Fruit fly (Drosophila melanogaster): ENCODE results near the gene RfC4.

RfC4 gene

DNA sequence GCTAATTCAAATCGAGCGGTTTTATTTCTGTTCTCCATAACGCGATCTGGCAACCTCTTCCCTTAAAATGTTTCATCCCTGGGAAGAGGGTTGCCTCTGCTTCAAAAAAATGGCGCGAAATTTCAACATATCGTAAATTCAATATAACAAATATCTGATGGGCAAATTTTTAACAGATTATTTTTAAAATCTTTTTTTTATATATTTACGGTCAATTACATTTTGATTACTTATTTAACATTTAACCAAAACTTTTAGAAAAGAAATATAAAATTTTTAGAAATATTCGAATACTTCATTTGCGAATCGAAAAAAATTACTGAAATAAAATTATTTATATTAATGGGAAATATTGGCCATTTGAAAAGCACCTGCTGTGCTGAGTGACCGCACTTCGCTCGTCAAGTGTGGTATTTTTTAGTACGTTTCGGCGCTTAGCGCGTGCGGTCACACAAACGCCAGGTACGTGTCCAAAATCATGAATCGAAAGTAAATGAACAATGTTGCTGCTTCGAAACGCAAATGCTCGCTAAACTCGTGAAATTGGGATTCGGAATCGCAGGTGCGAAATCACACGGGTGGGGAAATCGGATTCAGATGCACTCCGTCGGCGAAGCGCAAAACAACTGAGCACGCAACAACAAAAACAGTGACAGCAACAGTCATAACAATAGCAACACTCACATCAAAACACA lies 34.3 kb upstream of the RfC4 start, which contains the start of gene Ero1L (continued):
- TF ChIP-seq Hr39 (GFP tag; optimal IDR thresholded peaks at IDR 0.05), result peak; percentile 4
- TF ChIP-seq fd59A (GFP tag; optimal IDR thresholded peaks at IDR 0.05), result no peak
- peak; percentile 41 for TF ChIP-seq cyc (GFP tag; optimal IDR thresholded peaks at IDR 0.05)
- TF ChIP-seq CG16779 (tag; optimal IDR thresholded peaks at IDR 0.05), result no peak
- TF ChIP-seq CG32006 (GFP tag; optimal IDR thresholded peaks at IDR 0.05), result no peak
- TF ChIP-seq Sox14 (GFP tag; optimal IDR thresholded peaks at IDR 0.05), result peak; percentile 18
- TF ChIP-seq Hr38 (GFP tag; optimal IDR thresholded peaks at IDR 0.05), result no peak
- peak; percentile 37 for TF ChIP-seq Blimp-1 (GFP tag; optimal IDR thresholded peaks at IDR 0.05)
- TF ChIP-seq CG3032 (tag; optimal IDR thresholded peaks at IDR 0.05), result peak; percentile 47
- no peak for TF ChIP-seq CG34406 (GFP tag; optimal IDR thresholded peaks at IDR 0.05)
- peak; percentile 76 for TF ChIP-seq dsx (GFP tag; optimal IDR thresholded peaks at IDR 0.05; ENCODE audit: poor library complexity, severe bottlenecking)
- TF ChIP-seq Gug (GFP tag; IDR thresholded peaks at IDR 0.05), result 0 out of 2 replicates have a peak, but pooled peaks have one; percentile 9
- TF ChIP-seq CG6276 (GFP tag; optimal IDR thresholded peaks at IDR 0.05), result no peak
- no peak for TF ChIP-seq Hr4 (GFP tag; optimal IDR thresholded peaks at IDR 0.05)
- no peak for TF ChIP-seq CG11762 (GFP tag; optimal IDR thresholded peaks at IDR 0.05; ENCODE audit: insufficient read depth)
- 0 out of 3 replicates have a peak, but pooled peaks have one; percentile 14 for TF ChIP-seq CG6163 (GFP tag; IDR thresholded peaks at IDR 0.05)
- no peak for TF ChIP-seq fkh (GFP tag; optimal IDR thresholded peaks at IDR 0.05)
- no peak for TF ChIP-seq CG11902 (GFP tag; optimal IDR thresholded peaks at IDR 0.05)
- TF ChIP-seq acj6 (GFP tag; optimal IDR thresholded peaks at IDR 0.05), result no peak

dm6 chr3L:4167353-4167842 lies 31.6 kb upstream of the RfC4 start, which contains the start of gene mas:
Gene mas, minus strand, starts transcription at chr3L:4167464.
- TF ChIP-seq Ets96B (tag; optimal IDR thresholded peaks at IDR 0.05) (no peak), lz (GFP tag; optimal IDR thresholded peaks at IDR 0.05) (no peak), Met (GFP tag; optimal IDR thresholded peaks at IDR 0.05) (peak; percentile 15), Sox102F (GFP tag; optimal IDR thresholded peaks at IDR 0.05) (peak; percentile 44), CG1621 (tag; optimal IDR thresholded peaks at IDR 0.05) (peak; percentile 10), CG6854 (GFP tag; optimal IDR thresholded peaks at IDR 0.05) (peak; percentile 59), CG16779 (tag; optimal IDR thresholded peaks at IDR 0.05) (no peak), CG8632 (GFP tag; optimal IDR thresholded peaks at IDR 0.05) (no peak), Blimp-1 (GFP tag; optimal IDR thresholded peaks at IDR 0.05) (peak; percentile 13), Eip78C (GFP tag) (peak; percentile 5), CG32006 (GFP tag; optimal IDR thresholded peaks at IDR 0.05) (no peak), vri (GFP tag; optimal IDR thresholded peaks at IDR 0.05) (peak; percentile 31), CG10631 (GFP tag; optimal IDR thresholded peaks at IDR 0.05) (peak; percentile 14)

DNA sequence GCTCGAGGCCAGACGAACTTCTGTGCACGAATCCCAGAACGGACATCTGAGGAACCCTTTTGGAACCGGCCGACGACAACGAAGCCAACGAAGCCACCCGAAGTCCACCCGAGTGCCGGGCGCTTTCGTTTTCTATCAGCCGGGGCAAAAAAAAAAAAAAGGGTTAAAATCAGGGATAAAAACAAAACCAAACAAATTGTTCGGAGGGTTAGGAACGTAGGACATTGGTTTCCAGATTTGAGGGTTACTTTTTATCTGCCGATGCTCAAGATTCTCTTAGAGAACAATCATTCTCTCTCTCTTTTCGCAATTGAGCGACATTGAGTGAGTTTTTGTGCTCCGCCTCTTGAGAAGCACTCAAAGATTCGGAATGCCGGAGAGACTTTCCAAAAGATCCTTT lies 25.1 kb upstream of the RfC4 start, which contains the start of gene nab:
Gene nab, minus strand, starts transcription at position 7 of the 400 bp plus-strand sequence.
- TF ChIP-seq CG3032 (tag; optimal IDR thresholded peaks at IDR 0.05), result no peak
- no peak for TF ChIP-seq cyc (GFP tag; optimal IDR thresholded peaks at IDR 0.05)
- TF ChIP-seq acj6 (GFP tag; optimal IDR thresholded peaks at IDR 0.05), result no peak
- peak; percentile 93 for TF ChIP-seq Blimp-1 (GFP tag; optimal IDR thresholded peaks at IDR 0.05)
- no peak for TF ChIP-seq pdm3 (GFP tag; optimal IDR thresholded peaks at IDR 0.05)
- no peak for TF ChIP-seq CG6792 (GFP tag; optimal IDR thresholded peaks at IDR 0.05)
- TF ChIP-seq Hr39 (GFP tag; optimal IDR thresholded peaks at IDR 0.05), result no peak
- TF ChIP-seq CG11902 (GFP tag; optimal IDR thresholded peaks at IDR 0.05), result no peak
- no peak for TF ChIP-seq Lpt (GFP tag; optimal IDR thresholded peaks at IDR 0.05)
- no peak for TF ChIP-seq fd59A (GFP tag; optimal IDR thresholded peaks at IDR 0.05)
- TF ChIP-seq Eip78C (GFP tag), result peak; percentile 21
- TF ChIP-seq CG8119 (GFP tag; IDR thresholded peaks at IDR 0.05), result no peak
- no peak for TF ChIP-seq salr (GFP tag; optimal IDR thresholded peaks at IDR 0.05)
- no peak for TF ChIP-seq CG6163 (GFP tag; IDR thresholded peaks at IDR 0.05)
- TF ChIP-seq CG8632 (GFP tag; optimal IDR thresholded peaks at IDR 0.05), result no peak
- no peak for TF ChIP-seq CG3919 (GFP tag; optimal IDR thresholded peaks at IDR 0.05)
- TF ChIP-seq esn (GFP tag; optimal IDR thresholded peaks at IDR 0.05), result no peak
- TF ChIP-seq ss (GFP tag; optimal IDR thresholded peaks at IDR 0.05), result peak in 1 of 2 experiments; percentile 12
- no peak for TF ChIP-seq fd85E (GFP tag; optimal IDR thresholded peaks at IDR 0.05)
- TF ChIP-seq Met (GFP tag; optimal IDR thresholded peaks at IDR 0.05), result no peak
- no peak for TF ChIP-seq topi (GFP tag; optimal IDR thresholded peaks at IDR 0.05)
- TF ChIP-seq Eip75B (GFP tag; optimal IDR thresholded peaks at IDR 0.05), result no peak
- no peak for TF ChIP-seq svp (GFP tag)
- peak; percentile 48 for TF ChIP-seq CG6854 (GFP tag; optimal IDR thresholded peaks at IDR 0.05)
- TF ChIP-seq Hr38 (GFP tag; optimal IDR thresholded peaks at IDR 0.05), result no peak
- peak; percentile 1 for TF ChIP-seq Eip93F (GFP tag; optimal IDR thresholded peaks at IDR 0.05)

All from whole organism, prepupa.